Worm (Caenorhabditis elegans) whole organism, dauer: ENCODE measurements around the gene Y43F8B.9.

Experiments used
- unc-62 ChIP-seq: sonication (generic microtip); optimal IDR thresholded peaks from 2 replicates; lab custom pipeline; 2017; ENCODE audit warnings: missing biosample characterization, missing genetic modification reagents, missing genetic modification characterization

Y43F8B.9 gene

DNA sequence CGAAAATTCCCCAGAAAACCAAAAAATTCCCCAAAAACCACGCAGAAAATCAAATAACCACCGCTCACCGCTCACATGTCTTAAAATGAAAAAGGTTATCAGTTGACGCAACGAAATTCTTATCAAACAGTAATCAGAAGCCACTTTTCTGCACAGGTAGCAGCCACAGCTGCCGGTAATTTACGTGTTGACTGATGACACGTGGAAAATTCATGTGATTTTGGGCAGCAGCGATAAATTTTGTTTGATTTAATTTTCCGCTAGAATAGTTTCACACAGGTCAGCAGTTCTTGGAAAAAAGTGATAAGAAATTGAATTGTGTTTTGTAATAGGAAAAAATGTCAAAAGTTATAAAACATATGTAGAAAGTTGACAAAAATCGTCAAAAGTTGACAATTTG lies 49.6 kb downstream of the Y43F8B.9 start:
- no peak for TF ChIP-seq unc-62 (GFP tag; lab: Kevin White, UChicago)

- TF ChIP-seq unc-62 (GFP tag; lab: Kevin White, UChicago) = no peak
These were observed 51.2 kb downstream of the Y43F8B.9 start for ce11 chrV:19529168-19529567.
